ENCODE assay signal across 2 worm cellular contexts in genomic region chrX:3945681-3946080, ce11.
TF ChIP-seq lines count a peak whose summit lies in the region.

No protein-coding gene starts in this region.

TF ChIP-seq in whole organism, L4 larva, 104 proteins besides CTCF, POLR2A, EP300 and RAD21 (continued from another document and continues in another):
- TF ChIP-seq dve-1 (tag; optimal IDR thresholded peaks at IDR 0.05; lab: Kevin White, UChicago; ENCODE audit: insufficient read depth) (peak; percentile 29), zfp-3 (GFP tag; conservative IDR thresholded peaks at IDR 0.05; lab: Robert Waterston, UW) (no peak), dmd-9 (GFP tag; IDR thresholded peaks at IDR 0.05; lab: Robert Waterston, UW) (no peak), ztf-7 (tag; optimal IDR thresholded peaks at IDR 0.05; lab: Kevin White, UChicago) (no peak), hlh-11 (tag; optimal IDR thresholded peaks at IDR 0.05; lab: Kevin White, UChicago) (peak; percentile 67), R02D3.7 (tag; optimal IDR thresholded peaks at IDR 0.05; lab: Kevin White, UChicago) (no peak), pha-4 (GFP tag; IDR thresholded peaks at IDR 0.05; lab: Robert Waterston, UW) (peak; percentile 55; the same call in 1 of the 2 replicates), pha-4 (tag; optimal IDR thresholded peaks at IDR 0.05; lab: Kevin White, UChicago) (no peak), ctbp-1 (GFP tag; IDR thresholded peaks at IDR 0.05; lab: Robert Waterston, UW) (0 out of 2 replicates have a peak, but pooled peaks have one; percentile 46), ceh-82 (tag; optimal IDR thresholded peaks at IDR 0.05; lab: Kevin White, UChicago) (no peak), nhr-6 (tag; optimal IDR thresholded peaks at IDR 0.05; lab: Kevin White, UChicago) (no peak), hif-1 (tag; optimal IDR thresholded peaks at IDR 0.05; lab: Kevin White, UChicago) (peak in 1 of 2 experiments; percentile 50), dmd-6 (GFP tag; IDR thresholded peaks at IDR 0.05; lab: Robert Waterston, UW) (peak; percentile 49), nhr-102 (tag; optimal IDR thresholded peaks at IDR 0.05; lab: Kevin White, UChicago) (peak; percentile 3), cey-2 (tag; optimal IDR thresholded peaks at IDR 0.05; lab: Kevin White, UChicago; ENCODE audit: borderline replicate concordance, insufficient read depth) (no peak), ceh-20 (GFP tag; IDR thresholded peaks at IDR 0.05; lab: Robert Waterston, UW) (no peak), skn-1 (tag; optimal IDR thresholded peaks at IDR 0.05; lab: Kevin White, UChicago) (no peak), set-16 (GFP tag; IDR thresholded peaks at IDR 0.05; lab: Robert Waterston, UW) (peak; percentile 83), unc-130 (GFP tag; optimal IDR thresholded peaks at IDR 0.05; lab: Kevin White, UChicago) (no peak), ceh-44 (GFP tag; IDR thresholded peaks at IDR 0.05; lab: Robert Waterston, UW) (no peak), aha-1 (tag; lab: Kevin White, UChicago) (peak; percentile 55), T26A8.4 (GFP tag; IDR thresholded peaks at IDR 0.05; lab: Robert Waterston, UW) (no peak), jun-1 (tag; optimal IDR thresholded peaks at IDR 0.05; lab: Kevin White, UChicago) (no peak), nhr-77 (tag; optimal IDR thresholded peaks at IDR 0.05; lab: Kevin White, UChicago) (no peak), Y48G9A.11 (GFP tag; IDR thresholded peaks at IDR 0.05; lab: Robert Waterston, UW) (no peak), ceh-32 (tag; optimal IDR thresholded peaks at IDR 0.05; lab: Kevin White, UChicago; ENCODE audit: poor library complexity) (no peak), F10B5.3 (tag; optimal IDR thresholded peaks at IDR 0.05; lab: Kevin White, UChicago) (no peak), nhr-42 (GFP tag; IDR thresholded peaks at IDR 0.05; lab: Robert Waterston, UW) (no peak), nhr-28 (tag; optimal IDR thresholded peaks at IDR 0.05; lab: Kevin White, UChicago) (peak; percentile 28), nhr-41 (GFP tag; IDR thresholded peaks at IDR 0.05; lab: Robert Waterston, UW) (no peak), mxl-2 (GFP tag; conservative IDR thresholded peaks at IDR 0.05; lab: Robert Waterston, UW) (no peak), duxl-1 (tag; optimal IDR thresholded peaks at IDR 0.05; lab: Kevin White, UChicago; ENCODE audit: poor library complexity) (no peak), ZK546.5 (tag; optimal IDR thresholded peaks at IDR 0.05; lab: Kevin White, UChicago) (no peak), daf-12 (tag; optimal IDR thresholded peaks at IDR 0.05; lab: Kevin White, UChicago) (no peak), nhr-10 (tag; optimal IDR thresholded peaks at IDR 0.05; lab: Kevin White, UChicago) (no peak), mdl-1 (tag; optimal IDR thresholded peaks at IDR 0.05; lab: Kevin White, UChicago) (peak; percentile 65 to 79), gei-8 (GFP tag; optimal IDR thresholded peaks at IDR 0.05; lab: Kevin White, UChicago) (no peak), ztf-11 (tag; optimal IDR thresholded peaks at IDR 0.05; lab: Kevin White, UChicago) (no peak), lin-13 (GFP tag; optimal IDR thresholded peaks at IDR 0.05; lab: Kevin White, UChicago) (no peak), lir-3 (tag; optimal IDR thresholded peaks at IDR 0.05; lab: Kevin White, UChicago) (no peak), madf-5 (GFP tag; IDR thresholded peaks at IDR 0.05; lab: Robert Waterston, UW) (no peak), unc-62 (GFP tag; optimal IDR thresholded peaks at IDR 0.05 in 1 of 2; lab: Kevin White, UChicago) (no peak), unc-62 (tag; optimal IDR thresholded peaks at IDR 0.05; lab: Kevin White, UChicago) (no peak), sdz-12 (GFP tag; optimal IDR thresholded peaks at IDR 0.05; lab: Kevin White, UChicago) (no peak), nhr-237 (tag; optimal IDR thresholded peaks at IDR 0.05; lab: Kevin White, UChicago) (no peak), nhr-25 (tag; optimal IDR thresholded peaks at IDR 0.05; lab: Kevin White, UChicago; ENCODE audit: borderline replicate concordance, insufficient read depth) (no peak), attf-4 (tag; optimal IDR thresholded peaks at IDR 0.05; lab: Kevin White, UChicago) (no peak), nhr-48 (tag; optimal IDR thresholded peaks at IDR 0.05; lab: Kevin White, UChicago) (no peak), D1046.2 (GFP tag; IDR thresholded peaks at IDR 0.05; lab: Robert Waterston, UW) (no peak), spr-3 (GFP tag; optimal IDR thresholded peaks at IDR 0.05; lab: Kevin White, UChicago) (no peak), nhr-76 (tag; optimal IDR thresholded peaks at IDR 0.05; lab: Kevin White, UChicago) (no peak), lsy-2 (tag; optimal IDR thresholded peaks at IDR 0.05; lab: Kevin White, UChicago) (peak; percentile 2 to 26), egl-43 (GFP tag; IDR thresholded peaks at IDR 0.05; lab: Robert Waterston, UW) (no peak; the same call in 1 of the 2 replicates), lin-1 (GFP tag; IDR thresholded peaks at IDR 0.05; lab: Robert Waterston, UW) (no peak), ces-1 (GFP tag; optimal IDR thresholded peaks at IDR 0.05; lab: Kevin White, UChicago) (no peak), zfp-2 (tag; optimal IDR thresholded peaks at IDR 0.05; lab: Kevin White, UChicago) (no peak), fos-1 (tag; optimal IDR thresholded peaks at IDR 0.05; lab: Kevin White, UChicago) (no peak), ama-1 (optimal IDR thresholded peaks at IDR 0.05; lab: Kevin White, UChicago) (no peak), nhr-111 (GFP tag; optimal IDR thresholded peaks at IDR 0.05; lab: Kevin White, UChicago) (no peak), daf-19 (GFP tag; conservative IDR thresholded peaks at IDR 0.05; lab: Robert Waterston, UW) (no peak), snpc-4 (tag; optimal IDR thresholded peaks at IDR 0.05; lab: Kevin White, UChicago) (no peak), F37D6.2 (tag; optimal IDR thresholded peaks at IDR 0.05; lab: Kevin White, UChicago) (no peak), daf-16 (GFP tag; optimal IDR thresholded peaks at IDR 0.05; lab: Kevin White, UChicago) (no peak), daf-16 (tag; optimal IDR thresholded peaks at IDR 0.05; lab: Kevin White, UChicago) (peak; percentile 1), hlh-30 (tag; optimal IDR thresholded peaks at IDR 0.05; lab: Kevin White, UChicago; ENCODE audit: insufficient read depth) (peak; percentile 64), madf-9 (GFP tag; conservative IDR thresholded peaks at IDR 0.05; lab: Robert Waterston, UW) (no peak), Y5F2A.4 (GFP tag; optimal IDR thresholded peaks at IDR 0.05; lab: Kevin White, UChicago) (no peak), zip-2 (tag; optimal IDR thresholded peaks at IDR 0.05; lab: Kevin White, UChicago) (no peak)

TF ChIP-seq in whole organism, late embryonic, 69 proteins besides CTCF, POLR2A, EP300 and RAD21 (continued from another document):
- no peak for TF ChIP-seq npax-4 (tag; optimal IDR thresholded peaks at IDR 0.05; lab: Kevin White, UChicago)
- no peak for TF ChIP-seq hlh-30 (tag; optimal IDR thresholded peaks at IDR 0.05; lab: Kevin White, UChicago; ENCODE audit: insufficient read depth)
- peak; percentile 49 for TF ChIP-seq pha-2 (tag; optimal IDR thresholded peaks at IDR 0.05; lab: Kevin White, UChicago)
- no peak for TF ChIP-seq pag-3 (tag; optimal IDR thresholded peaks at IDR 0.05; lab: Kevin White, UChicago; ENCODE audit: borderline replicate concordance)
- peak; percentile 48 for TF ChIP-seq ceh-31 (tag; optimal IDR thresholded peaks at IDR 0.05; lab: Kevin White, UChicago)
- peak; percentile 40 for TF ChIP-seq F13H6.1 (tag; optimal IDR thresholded peaks at IDR 0.05; lab: Kevin White, UChicago)
- peak; percentile 23 for TF ChIP-seq unc-55 (GFP tag; optimal IDR thresholded peaks at IDR 0.05; lab: Kevin White, UChicago)
